Worm (Caenorhabditis elegans) whole organism, young adult: ENCODE results near the gene ints-11.

Experiments used
- B0261.1 ChIP-seq: sonication (generic microtip); optimal IDR thresholded peaks from 2 replicates; lab custom pipeline; 2016; ENCODE audit warnings: mild to moderate bottlenecking, missing genetic modification characterization, moderate library complexity, missing compliant biosample characterization
- D2030.7 ChIP-seq: fragments of 200-800 bp; sonication (Bioruptor generic); IDR thresholded peaks from 2 replicates; pipeline ENCODE4 v1.3.6; 2022; ENCODE audit warnings: missing genetic modification reagents, missing genetic modification characterization, missing compliant biosample characterization
- F10E7.11 ChIP-seq: sonication (generic microtip); optimal IDR thresholded peaks from 2 replicates; lab custom pipeline; 2017; ENCODE audit warnings: mild to moderate bottlenecking, missing genetic modification characterization, moderate library complexity, missing compliant biosample characterization
- F22D6.2 ChIP-seq: sonication (generic microtip); optimal IDR thresholded peaks from 2 replicates; lab custom pipeline; 2016; ENCODE audit warnings: mild to moderate bottlenecking, missing genetic modification characterization, missing compliant biosample characterization
- F23B12.7 ChIP-seq: sonication (generic microtip); optimal IDR thresholded peaks from 2 replicates; lab custom pipeline; 2017; ENCODE audit warnings: missing genetic modification characterization, mild to moderate bottlenecking, missing compliant biosample characterization, antibody characterized with exemption, moderate library complexity; ENCODE audit not compliant: insufficient read depth
- F39B2.1 ChIP-seq: fragments of 200-800 bp; sonication (Bioruptor generic); IDR thresholded peaks from 2 replicates; pipeline ENCODE4 v1.3.6; 2022; ENCODE audit warnings: missing genetic modification reagents, missing genetic modification characterization, missing compliant biosample characterization
- F52B5.7 ChIP-seq: sonication (generic microtip); optimal IDR thresholded peaks from 2 replicates; lab custom pipeline; 2016; ENCODE audit warnings: mild to moderate bottlenecking, missing genetic modification characterization, missing compliant biosample characterization
- F57A8.1 ChIP-seq: fragments of 200-800 bp; sonication (Bioruptor generic); optimal IDR thresholded peaks from 2 replicates; lab custom pipeline; 2018; ENCODE audit warnings: mild to moderate bottlenecking, missing genetic modification characterization, moderate library complexity, missing compliant biosample characterization
- F57C9.4 ChIP-seq: sonication (generic microtip); optimal IDR thresholded peaks from 2 replicates; lab custom pipeline; 2017; ENCODE audit warnings: mild to moderate bottlenecking, missing genetic modification characterization, missing compliant biosample characterization
- Y79H2A.3 ChIP-seq: fragments of 200-800 bp; sonication (Bioruptor generic); conservative IDR thresholded peaks from 2 replicates; pipeline ENCODE4 v1.3.6; 2022; ENCODE audit warnings: missing genetic modification reagents, missing genetic modification characterization, missing compliant biosample characterization
- ZK185.1 ChIP-seq: sonication (generic microtip); optimal IDR thresholded peaks from 2 replicates; lab custom pipeline; 2016; ENCODE audit warnings: mild to moderate bottlenecking, missing genetic modification characterization, missing compliant biosample characterization; ENCODE audit not compliant: poor library complexity, severe bottlenecking
- attf-3 ChIP-seq: fragments of 200-800 bp; sonication (Bioruptor generic); conservative IDR thresholded peaks from 2 replicates; pipeline ENCODE4 v1.3.6; 2022; ENCODE audit warnings: missing genetic modification reagents, missing genetic modification characterization, missing compliant biosample characterization
- attf-5 ChIP-seq: fragments of 200-800 bp; sonication (Bioruptor generic); optimal IDR thresholded peaks from 2 replicates; lab custom pipeline; 2018; ENCODE audit warnings: mild to moderate bottlenecking, missing genetic modification characterization, missing compliant biosample characterization
- cebp-1 ChIP-seq, 2 experiments: fragments of 200-800 bp in 1 of 2; sonication (Bioruptor generic) in 1 of 2; sonication (generic microtip) in 1 of 2; IDR thresholded peaks in 1 of 2; optimal IDR thresholded peaks in 1 of 2; 2 replicates each; pipeline versions ENCODE4 v1.3.6 to Lab custom; 2017 to 2022; ENCODE audit warnings: missing compliant biosample characterization in 2 of 2, missing genetic modification characterization in 2 of 2, mild to moderate bottlenecking in 1 of 2, missing genetic modification reagents in 1 of 2, moderate library complexity in 1 of 2
- ceh-27 ChIP-seq: fragments of 200-800 bp; sonication (Bioruptor generic); optimal IDR thresholded peaks from 2 replicates; lab custom pipeline; 2018; ENCODE audit warnings: mild to moderate bottlenecking, missing genetic modification characterization, moderate library complexity, missing compliant biosample characterization
- ceh-91 ChIP-seq: fragments of 200-800 bp; sonication (Bioruptor generic); IDR thresholded peaks from 2 replicates; pipeline ENCODE4 v1.3.6; 2022; ENCODE audit warnings: missing genetic modification reagents, missing genetic modification characterization, missing compliant biosample characterization
- dox-1 ChIP-seq: fragments of 200-800 bp; sonication (Bioruptor generic); IDR thresholded peaks from 2 replicates; pipeline ENCODE4 v1.3.6; 2022; ENCODE audit warnings: missing genetic modification reagents, missing genetic modification characterization, missing compliant biosample characterization
- dpff-1 ChIP-seq: sonication (generic microtip); optimal IDR thresholded peaks from 2 replicates; lab custom pipeline; 2017; ENCODE audit warnings: mild to moderate bottlenecking, missing genetic modification characterization, missing compliant biosample characterization
- dpl-1 ChIP-seq: fragments of 150-350 bp; optimal IDR thresholded peaks from 2 replicates; lab custom pipeline; 2014; ENCODE audit warnings: missing biosample characterization, missing genetic modification reagents, missing genetic modification characterization
- ekl-4 ChIP-seq: fragments of 200-800 bp; sonication (Bioruptor generic); IDR thresholded peaks from 2 replicates; pipeline ENCODE4 v1.3.6; 2022; ENCODE audit warnings: missing genetic modification reagents, missing genetic modification characterization, missing compliant biosample characterization
- ets-4 ChIP-seq: fragments of 200-800 bp; sonication (Bioruptor generic); optimal IDR thresholded peaks from 2 replicates; lab custom pipeline; 2018; ENCODE audit warnings: mild to moderate bottlenecking, missing genetic modification characterization, missing compliant biosample characterization
- him-1 ChIP-seq: sonication (generic microtip); optimal IDR thresholded peaks from 2 replicates; lab custom pipeline; 2016; ENCODE audit warnings: missing genotype, missing genetic modification reagents, missing genetic modification characterization, missing compliant biosample characterization
- hmg-1.2 ChIP-seq: fragments of 200-800 bp; sonication (Bioruptor generic); IDR thresholded peaks from 2 replicates; pipeline ENCODE4 v1.3.6; 2022; ENCODE audit warnings: missing genetic modification reagents, missing genetic modification characterization, missing compliant biosample characterization
- lag-1 ChIP-seq: fragments of 200-800 bp; sonication (Bioruptor generic); IDR thresholded peaks from 2 replicates; pipeline ENCODE4 v1.3.6; 2022; ENCODE audit warnings: missing genetic modification reagents, missing genetic modification characterization, missing compliant biosample characterization
- let-607 ChIP-seq, 2 experiments: fragments of 200-800 bp in 1 of 2; sonication (Bioruptor generic) in 1 of 2; sonication (generic microtip) in 1 of 2; optimal IDR thresholded peaks; 2 replicates each; lab custom pipeline; 2016 to 2018; ENCODE audit warnings: mild to moderate bottlenecking in 2 of 2, missing compliant biosample characterization in 2 of 2, missing genetic modification characterization in 2 of 2, moderate library complexity in 2 of 2, missing genotype in 1 of 2
- lin-40 ChIP-seq: sonication (generic microtip); optimal IDR thresholded peaks from 2 replicates; lab custom pipeline; 2016; ENCODE audit warnings: missing genetic modification characterization, mild to moderate bottlenecking, missing compliant biosample characterization, missing genotype, missing genetic modification reagents
- madf-3 ChIP-seq: fragments of 200-800 bp; sonication (Bioruptor generic); IDR thresholded peaks from 2 replicates; pipeline ENCODE4 v1.3.6; 2022; ENCODE audit warnings: missing genetic modification reagents, missing genetic modification characterization, missing compliant biosample characterization
- madf-6 ChIP-seq: fragments of 200-800 bp; sonication (Bioruptor generic); IDR thresholded peaks from 2 replicates; pipeline ENCODE4 v1.3.6; 2022; ENCODE audit warnings: missing genetic modification reagents, missing genetic modification characterization, missing compliant biosample characterization
- mel-28 ChIP-seq: sonication (generic microtip); optimal IDR thresholded peaks from 2 replicates; lab custom pipeline; 2016; ENCODE audit warnings: borderline replicate concordance, mild to moderate bottlenecking, missing genetic modification characterization, missing compliant biosample characterization
- mes-4 ChIP-seq: sonication (generic microtip); optimal IDR thresholded peaks from 2 replicates; lab custom pipeline; 2016; ENCODE audit warnings: missing genotype, missing genetic modification characterization, missing compliant biosample characterization
- mxl-1 ChIP-seq: sonication (generic microtip); optimal IDR thresholded peaks from 2 replicates; lab custom pipeline; 2016; ENCODE audit warnings: missing genetic modification characterization, missing compliant biosample characterization
- nfya-1 ChIP-seq: sonication (generic microtip); optimal IDR thresholded peaks from 2 replicates; lab custom pipeline; 2017; ENCODE audit warnings: antibody characterized with exemption, missing compliant biosample characterization, missing genetic modification characterization, borderline replicate concordance; ENCODE audit not compliant: insufficient read depth
- nhr-179 ChIP-seq: sonication (generic microtip); optimal IDR thresholded peaks from 2 replicates; lab custom pipeline; 2016; ENCODE audit warnings: mild to moderate bottlenecking, missing genetic modification characterization, missing compliant biosample characterization
- nhr-80 ChIP-seq: sonication (generic microtip); optimal IDR thresholded peaks from 2 replicates; lab custom pipeline; 2016; ENCODE audit warnings: missing genetic modification characterization, missing compliant biosample characterization
- nhr-90 ChIP-seq: sonication (generic microtip); optimal IDR thresholded peaks from 2 replicates; lab custom pipeline; 2016; ENCODE audit warnings: missing genotype, mild to moderate bottlenecking, missing genetic modification characterization, missing compliant biosample characterization
- pbrm-1 ChIP-seq: fragments of 200-800 bp; sonication (Bioruptor generic); IDR thresholded peaks from 2 replicates; pipeline ENCODE4 v1.3.6; 2022; ENCODE audit warnings: missing genetic modification reagents, missing genetic modification characterization, missing compliant biosample characterization
- pha-4 ChIP-seq: fragments of 150-350 bp; sonication (generic microtip); optimal IDR thresholded peaks from 2 replicates; lab custom pipeline; 2014; ENCODE audit warnings: missing biosample characterization, missing genetic modification reagents, missing genetic modification characterization
- repo-1 ChIP-seq: sonication (generic microtip); optimal IDR thresholded peaks from 2 replicates; lab custom pipeline; 2017; ENCODE audit warnings: mild to moderate bottlenecking, missing genetic modification characterization, missing compliant biosample characterization
- sea-2 ChIP-seq: fragments of 200-800 bp; sonication (Bioruptor generic); IDR thresholded peaks from 2 replicates; pipeline ENCODE4 v1.3.6; 2022; ENCODE audit warnings: missing genetic modification characterization, missing compliant biosample characterization
- snpc-1.3 ChIP-seq: sonication (generic microtip); optimal IDR thresholded peaks from 2 replicates; lab custom pipeline; 2017; ENCODE audit warnings: missing genetic modification characterization, mild to moderate bottlenecking, missing compliant biosample characterization, antibody characterized with exemption, moderate library complexity, missing genotype, missing genetic modification reagents; ENCODE audit not compliant: insufficient read depth
- tlf-1 ChIP-seq: fragments of 200-800 bp; sonication (Bioruptor generic); optimal IDR thresholded peaks from 2 replicates; lab custom pipeline; 2018; ENCODE audit warnings: mild to moderate bottlenecking, missing genetic modification characterization, missing compliant biosample characterization
- unc-62 ChIP-seq: fragments of 150-350 bp; optimal IDR thresholded peaks from 2 replicates; lab custom pipeline; 2014; ENCODE audit warnings: missing biosample characterization, missing genetic modification reagents, missing genetic modification characterization
- zim-3 ChIP-seq: sonication (generic microtip); optimal IDR thresholded peaks from 2 replicates; lab custom pipeline; 2017; ENCODE audit warnings: mild to moderate bottlenecking, missing genetic modification characterization, moderate library complexity, missing compliant biosample characterization
- ztf-18 ChIP-seq: sonication (generic microtip); optimal IDR thresholded peaks from 2 replicates; lab custom pipeline; 2016; ENCODE audit warnings: missing genotype, mild to moderate bottlenecking, missing genetic modification characterization, missing compliant biosample characterization
- ztf-22 ChIP-seq: fragments of 200-800 bp; sonication (Bioruptor generic); optimal IDR thresholded peaks from 2 replicates; lab custom pipeline; 2018; ENCODE audit warnings: mild to moderate bottlenecking, missing genetic modification characterization, moderate library complexity, missing compliant biosample characterization
- ztf-28 ChIP-seq: fragments of 200-800 bp; sonication (Bioruptor generic); IDR thresholded peaks from 2 replicates; pipeline ENCODE4 v1.3.6; 2022; ENCODE audit warnings: missing genetic modification reagents, missing genetic modification characterization, missing compliant biosample characterization
- ztf-3 ChIP-seq: fragments of 200-800 bp; sonication (Bioruptor generic); optimal IDR thresholded peaks from 2 replicates; lab custom pipeline; 2018; ENCODE audit warnings: mild to moderate bottlenecking, missing genetic modification characterization, missing compliant biosample characterization

ints-11 gene

DNA sequence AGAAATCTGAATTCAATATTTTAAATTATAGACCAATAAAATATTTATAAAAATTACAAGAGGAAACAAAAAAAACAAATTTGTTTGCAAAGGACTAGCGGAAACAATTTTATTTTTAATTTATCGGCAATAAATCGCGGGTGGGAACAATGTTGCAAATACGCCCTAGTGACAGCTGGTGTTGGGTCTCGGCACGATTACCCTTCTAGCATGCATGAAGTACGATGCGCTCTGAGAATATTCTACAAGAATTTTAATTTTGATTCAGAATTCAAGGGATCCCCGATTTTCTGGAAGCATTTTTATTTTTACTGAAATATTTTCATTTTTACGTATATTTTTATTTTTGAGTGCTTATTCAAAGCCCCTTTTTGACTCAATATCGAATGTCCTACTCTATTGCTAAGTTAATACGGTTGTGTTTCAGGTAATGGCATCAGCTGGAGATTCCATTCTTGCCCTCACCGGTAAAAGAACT lies 41.8 kb upstream of the ints-11 start, which contains the start of the genes mig-5 and cct-1 (continued):
- no peak for TF ChIP-seq mes-4
- peak; percentile 96 for TF ChIP-seq ZK185.1
- peak; percentile 52; the same call in 1 of the 2 replicates for TF ChIP-seq cebp-1 (GFP tag; IDR thresholded peaks at IDR 0.05; lab: Robert Waterston, UW)
- no peak for TF ChIP-seq cebp-1 (tag; optimal IDR thresholded peaks at IDR 0.05; lab: Kevin White, UChicago)
- no peak for TF ChIP-seq mel-28
- no peak for TF ChIP-seq Y79H2A.3
- peak; percentile 79 for TF ChIP-seq attf-3 (GFP tag; lab: Robert Waterston, UW)
- no peak for TF ChIP-seq nhr-90 (tag; lab: Kevin White, UChicago)
- peak; percentile 64; the same call in 1 of the 2 replicates for TF ChIP-seq D2030.7 (GFP tag; lab: Robert Waterston, UW)
- peak; percentile 91 for TF ChIP-seq ekl-4 (GFP tag; lab: Robert Waterston, UW)
- TF ChIP-seq ztf-28 (GFP tag; lab: Robert Waterston, UW) = 0 out of 2 replicates have a peak, but pooled peaks have one; percentile 18
- TF ChIP-seq ztf-3 (GFP tag; lab: Kevin White, UChicago) = peak; percentile 27
- TF ChIP-seq pha-4 (tag; lab: Kevin White, UChicago) = peak; percentile 86
- no peak for TF ChIP-seq sea-2 (GFP tag; lab: Robert Waterston, UW)
- peak; percentile 54 for TF ChIP-seq him-1
- no peak for TF ChIP-seq F52B5.7 (tag; lab: Kevin White, UChicago)
- TF ChIP-seq nhr-179 (tag; lab: Kevin White, UChicago) = no peak
- peak; percentile 96 for TF ChIP-seq lin-40 (tag; lab: Kevin White, UChicago)
- TF ChIP-seq dpff-1 (tag; lab: Kevin White, UChicago) = no peak
- peak; percentile 87 for TF ChIP-seq ceh-91
- TF ChIP-seq F57A8.1 (GFP tag; lab: Kevin White, UChicago) = no peak
- TF ChIP-seq attf-5 (GFP tag; lab: Kevin White, UChicago) = peak; percentile 96
- TF ChIP-seq pbrm-1 = peak; percentile 94
- peak; percentile 75 for TF ChIP-seq hmg-1.2 (GFP tag; lab: Robert Waterston, UW)
- no peak for TF ChIP-seq B0261.1
- TF ChIP-seq madf-6 (GFP tag; lab: Robert Waterston, UW) = peak; percentile 85
- TF ChIP-seq ceh-27 (GFP tag; lab: Kevin White, UChicago) = peak; percentile 84
- TF ChIP-seq ztf-18 = peak; percentile 77
- TF ChIP-seq zim-3 (tag; lab: Kevin White, UChicago) = no peak
- peak; percentile 62 for TF ChIP-seq snpc-1.3 (tag; lab: Kevin White, UChicago)
- peak in 1 of 2 experiments; percentile 84 for TF ChIP-seq let-607 (tag; optimal IDR thresholded peaks at IDR 0.05; lab: Kevin White, UChicago)
- TF ChIP-seq tlf-1 (GFP tag; lab: Kevin White, UChicago) = peak; percentile 84
- no peak for TF ChIP-seq mxl-1
- peak; percentile 84 for TF ChIP-seq repo-1 (tag; lab: Kevin White, UChicago)
- TF ChIP-seq F10E7.11 = no peak
- peak; percentile 95 for TF ChIP-seq dox-1 (GFP tag; lab: Robert Waterston, UW)
- peak; percentile 60 for TF ChIP-seq F22D6.2 (tag; lab: Kevin White, UChicago)
- no peak for TF ChIP-seq ets-4 (GFP tag; lab: Kevin White, UChicago)
- TF ChIP-seq nhr-80 (tag; lab: Kevin White, UChicago) = peak; percentile 62
- no peak for TF ChIP-seq unc-62 (GFP tag; lab: Kevin White, UChicago)
- no peak for TF ChIP-seq ztf-22 (GFP tag; lab: Kevin White, UChicago)
- peak; percentile 83; the same call in 1 of the 2 replicates for TF ChIP-seq madf-3 (GFP tag; lab: Robert Waterston, UW)
- TF ChIP-seq F57C9.4 (tag; lab: Kevin White, UChicago) = no peak
- TF ChIP-seq lag-1 (GFP tag; lab: Robert Waterston, UW) = no peak
- TF ChIP-seq nfya-1 (tag; lab: Kevin White, UChicago) = no peak
- TF ChIP-seq F39B2.1 (GFP tag; lab: Robert Waterston, UW) = no peak
- TF ChIP-seq dpl-1 (GFP tag; lab: Kevin White, UChicago) = peak; percentile 53
- TF ChIP-seq F23B12.7 = peak; percentile 83
